Worm (Caenorhabditis elegans) whole organism, L2 larva: ENCODE measurements around the gene gsp-2.

Experiments
- C34F6.9 ChIP-seq: fragments of 150-350 bp; optimal IDR thresholded peaks from 2 replicates; lab custom pipeline; 2014; ENCODE audit warnings: missing biosample characterization, missing genetic modification characterization
- F13H6.1 ChIP-seq: sonication (generic microtip); optimal IDR thresholded peaks from 2 replicates; lab custom pipeline; 2016; ENCODE audit warnings: missing genetic modification characterization, missing compliant biosample characterization
- R02D3.7 ChIP-seq: fragments of 150-350 bp; optimal IDR thresholded peaks from 2 replicates; lab custom pipeline; 2014; ENCODE audit warnings: missing biosample characterization, missing genetic modification characterization
- Y55F3AM.14 ChIP-seq: fragments of 200-800 bp; sonication (Bioruptor generic); optimal IDR thresholded peaks from 2 replicates; lab custom pipeline; 2018; ENCODE audit warnings: mild to moderate bottlenecking, missing genetic modification characterization, missing compliant biosample characterization
- ZK546.5 ChIP-seq: sonication (generic microtip); optimal IDR thresholded peaks from 2 replicates; lab custom pipeline; 2017; ENCODE audit warnings: missing biosample characterization, missing genetic modification characterization
- alr-1 ChIP-seq: fragments of 150-350 bp; optimal IDR thresholded peaks from 2 replicates; lab custom pipeline; 2014; ENCODE audit warnings: missing biosample characterization, missing genetic modification characterization
- aly-2 ChIP-seq: fragments of 150-350 bp; optimal IDR thresholded peaks from 2 replicates; lab custom pipeline; 2014; ENCODE audit warnings: missing biosample characterization, missing genetic modification characterization
- ama-1 ChIP-seq: fragments of 150-350 bp; optimal IDR thresholded peaks from 2 replicates; lab custom pipeline; 2018; ENCODE audit warnings: inconsistent platforms
- blmp-1 ChIP-seq: sonication (generic microtip); optimal IDR thresholded peaks from 2 replicates; lab custom pipeline; 2017; ENCODE audit warnings: missing genetic modification characterization, mild to moderate bottlenecking, missing compliant biosample characterization, antibody characterized with exemption, moderate library complexity; ENCODE audit not compliant: insufficient read depth
- ceh-16 ChIP-seq: fragments of 150-350 bp; optimal IDR thresholded peaks from 2 replicates; lab custom pipeline; 2014; ENCODE audit warnings: missing biosample characterization, missing genetic modification characterization
- ceh-82 ChIP-seq: fragments of 150-350 bp; optimal IDR thresholded peaks from 2 replicates; lab custom pipeline; 2014; ENCODE audit warnings: missing biosample characterization, missing genetic modification characterization
- crh-2 ChIP-seq: sonication (generic microtip); optimal IDR thresholded peaks from 2 replicates; lab custom pipeline; 2017; ENCODE audit warnings: missing biosample characterization, missing genetic modification characterization
- dmd-4 ChIP-seq: sonication (generic microtip); optimal IDR thresholded peaks from 2 replicates; lab custom pipeline; 2017; ENCODE audit warnings: missing biosample characterization, missing genetic modification characterization
- egl-27 ChIP-seq: sonication (generic microtip); optimal IDR thresholded peaks from 3 replicates; lab custom pipeline; 2017; ENCODE audit warnings: missing biosample characterization, missing genetic modification reagents, missing genetic modification characterization
- elt-1 ChIP-seq: fragments of 150-350 bp; optimal IDR thresholded peaks from 2 replicates; lab custom pipeline; 2014; ENCODE audit warnings: missing biosample characterization, missing genetic modification characterization
- elt-3 ChIP-seq: sonication (generic microtip); optimal IDR thresholded peaks from 2 replicates; lab custom pipeline; 2017; ENCODE audit warnings: missing biosample characterization, missing genetic modification characterization
- fos-1 ChIP-seq: fragments of 150-350 bp; optimal IDR thresholded peaks from 2 replicates; lab custom pipeline; 2014; ENCODE audit warnings: missing biosample characterization, missing genetic modification characterization
- gmeb-1 ChIP-seq: fragments of 150-350 bp; optimal IDR thresholded peaks from 2 replicates; lab custom pipeline; 2014; ENCODE audit warnings: missing biosample characterization, missing genetic modification characterization
- lin-11 ChIP-seq: fragments of 150-350 bp; sonication (generic microtip); optimal IDR thresholded peaks from 2 replicates; lab custom pipeline; 2014; ENCODE audit warnings: missing biosample characterization, missing genetic modification characterization, inconsistent platforms, mixed read lengths
- lin-13 ChIP-seq: fragments of 150-350 bp; optimal IDR thresholded peaks from 2 replicates; lab custom pipeline; 2014; ENCODE audit warnings: missing biosample characterization, missing genetic modification reagents, missing genetic modification characterization
- lin-39 ChIP-seq: fragments of 150-350 bp; optimal IDR thresholded peaks from 2 replicates; lab custom pipeline; 2014; ENCODE audit warnings: missing biosample characterization, missing genetic modification reagents, missing genetic modification characterization
- lsy-2 ChIP-seq, 2 experiments: fragments of 150-350 bp in 1 of 2; sonication (generic microtip) in 1 of 2; optimal IDR thresholded peaks; 2 replicates each; lab custom pipeline; 2014 to 2017; ENCODE audit warnings: missing biosample characterization in 2 of 2, missing genetic modification characterization in 2 of 2
- mab-5 ChIP-seq: fragments of 150-350 bp; optimal IDR thresholded peaks from 2 replicates; lab custom pipeline; 2014; ENCODE audit warnings: missing biosample characterization, missing genetic modification characterization
- mbf-1 ChIP-seq: sonication (generic microtip); optimal IDR thresholded peaks from 2 replicates; lab custom pipeline; 2017; ENCODE audit warnings: missing biosample characterization, missing genetic modification characterization
- mdl-1 ChIP-seq, 2 experiments: fragments of 150-350 bp in 1 of 2; sonication (generic microtip) in 1 of 2; optimal IDR thresholded peaks; 2 replicates each; lab custom pipeline; 2017; ENCODE audit warnings: missing biosample characterization in 2 of 2, missing genetic modification characterization in 2 of 2
- nhr-10 ChIP-seq: sonication (generic microtip); optimal IDR thresholded peaks from 2 replicates; lab custom pipeline; 2017; ENCODE audit warnings: missing biosample characterization, missing genetic modification characterization
- nhr-11 ChIP-seq: fragments of 150-350 bp; optimal IDR thresholded peaks from 2 replicates; lab custom pipeline; 2014; ENCODE audit warnings: missing biosample characterization, missing genetic modification characterization
- nhr-12 ChIP-seq: fragments of 150-350 bp; optimal IDR thresholded peaks from 2 replicates; lab custom pipeline; 2014; ENCODE audit warnings: missing biosample characterization, missing genetic modification characterization
- nhr-129 ChIP-seq: fragments of 150-350 bp; optimal IDR thresholded peaks from 2 replicates; lab custom pipeline; 2014; ENCODE audit warnings: missing biosample characterization, missing genetic modification characterization
- nhr-21 ChIP-seq: fragments of 150-350 bp; optimal IDR thresholded peaks from 2 replicates; lab custom pipeline; 2014; ENCODE audit warnings: missing biosample characterization, missing genetic modification characterization
- nhr-23 ChIP-seq: fragments of 150-350 bp; optimal IDR thresholded peaks from 2 replicates; lab custom pipeline; 2014; ENCODE audit warnings: missing biosample characterization, missing genetic modification reagents, missing genetic modification characterization
- nhr-237 ChIP-seq: fragments of 150-350 bp; optimal IDR thresholded peaks from 2 replicates; lab custom pipeline; 2014; ENCODE audit warnings: missing biosample characterization, missing genetic modification characterization
- nhr-25 ChIP-seq: fragments of 150-350 bp; sonication (generic microtip); optimal IDR thresholded peaks from 3 replicates; lab custom pipeline; 2014; ENCODE audit warnings: missing biosample characterization, missing genetic modification characterization
- nhr-6 ChIP-seq: fragments of 150-350 bp; optimal IDR thresholded peaks from 2 replicates; lab custom pipeline; 2014; ENCODE audit warnings: missing biosample characterization, missing genetic modification characterization
- nhr-77 ChIP-seq: fragments of 150-350 bp; optimal IDR thresholded peaks from 2 replicates; lab custom pipeline; 2014; ENCODE audit warnings: missing biosample characterization, missing genetic modification characterization
- peb-1 ChIP-seq: fragments of 150-350 bp; optimal IDR thresholded peaks from 2 replicates; lab custom pipeline; 2014; ENCODE audit warnings: missing biosample characterization, missing genetic modification characterization
- sem-4 ChIP-seq: fragments of 150-350 bp; optimal IDR thresholded peaks from 2 replicates; lab custom pipeline; 2014; ENCODE audit warnings: missing biosample characterization, missing genetic modification reagents, missing genetic modification characterization
- skn-1 ChIP-seq: sonication (generic microtip); optimal IDR thresholded peaks from 2 replicates; lab custom pipeline; 2017; ENCODE audit warnings: missing biosample characterization, missing genetic modification characterization
- sma-3 ChIP-seq: sonication (generic microtip); optimal IDR thresholded peaks from 2 replicates; lab custom pipeline; 2016; ENCODE audit warnings: missing genetic modification reagents, missing genetic modification characterization, missing compliant biosample characterization
- sma-9 ChIP-seq, 2 experiments: fragments of 150-350 bp in 1 of 2; sonication (generic microtip) in 1 of 2; optimal IDR thresholded peaks; 2 replicates each; lab custom pipeline; 2014 to 2016; ENCODE audit warnings: missing genetic modification characterization in 2 of 2, mild to moderate bottlenecking in 1 of 2, missing biosample characterization in 1 of 2, missing compliant biosample characterization in 1 of 2, missing genetic modification reagents in 1 of 2, moderate library complexity in 1 of 2
- snpc-4 ChIP-seq: fragments of 150-350 bp; optimal IDR thresholded peaks from 2 replicates; lab custom pipeline; 2014; ENCODE audit warnings: missing biosample characterization, missing genetic modification characterization
- unc-39 ChIP-seq: fragments of 150-350 bp; optimal IDR thresholded peaks from 2 replicates; lab custom pipeline; 2014; ENCODE audit warnings: missing biosample characterization, missing genetic modification characterization
- unc-55 ChIP-seq: fragments of 150-350 bp; sonication (generic microtip); optimal IDR thresholded peaks from 3 replicates; lab custom pipeline; 2014; ENCODE audit warnings: missing biosample characterization, missing genetic modification reagents, missing genetic modification characterization
- unc-62 ChIP-seq: fragments of 150-350 bp; optimal IDR thresholded peaks from 2 replicates; lab custom pipeline; 2014; ENCODE audit warnings: missing biosample characterization, missing genetic modification reagents, missing genetic modification characterization
- zag-1 ChIP-seq: fragments of 150-350 bp; optimal IDR thresholded peaks from 2 replicates; lab custom pipeline; 2014; ENCODE audit warnings: missing biosample characterization, missing genetic modification characterization
- ztf-1 ChIP-seq: fragments of 200-800 bp; sonication (Bioruptor generic); conservative IDR thresholded peaks from 2 replicates; pipeline ENCODE4 v1.3.6; 2022; ENCODE audit warnings: missing genetic modification characterization, missing compliant biosample characterization
- ztf-11 ChIP-seq: sonication (generic microtip); optimal IDR thresholded peaks from 2 replicates; lab custom pipeline; 2017; ENCODE audit warnings: missing biosample characterization, missing genetic modification characterization
- ztf-4 ChIP-seq: fragments of 150-350 bp; optimal IDR thresholded peaks from 2 replicates; lab custom pipeline; 2014; ENCODE audit warnings: missing biosample characterization, missing genetic modification characterization

gsp-2 gene

ce11 chrIII:7291216-7291615 is 45.2 kb upstream of the gsp-2 start:
- TF ChIP-seq crh-2 (tag; lab: Kevin White, UChicago) = peak; percentile 34
- peak in 1 of 2 experiments; percentile 34 for TF ChIP-seq lsy-2 (tag; optimal IDR thresholded peaks at IDR 0.05; lab: Kevin White, UChicago)
- TF ChIP-seq C34F6.9 = peak; percentile 26
- no peak for TF ChIP-seq nhr-23 (tag; lab: Kevin White, UChicago)
- TF ChIP-seq unc-55 (GFP tag; lab: Kevin White, UChicago) = peak; percentile 20
- TF ChIP-seq dmd-4 (tag; lab: Kevin White, UChicago) = no peak

ce11 chrIII:7292569-7292968 is 43.8 kb upstream of the gsp-2 start:
- no peak for TF ChIP-seq sem-4
- TF ChIP-seq unc-62 (GFP tag; lab: Kevin White, UChicago) = no peak
- TF ChIP-seq R02D3.7 (tag; lab: Kevin White, UChicago) = no peak
- TF ChIP-seq ceh-16 = no peak
- TF ChIP-seq nhr-237 (tag; lab: Kevin White, UChicago) = no peak
- peak; percentile 88 for TF ChIP-seq blmp-1
- peak in 1 of 2 experiments; percentile 18 for TF ChIP-seq mdl-1 (tag; optimal IDR thresholded peaks at IDR 0.05; lab: Kevin White, UChicago)
- TF ChIP-seq mab-5 (tag; lab: Kevin White, UChicago) = no peak
- no peak for TF ChIP-seq aly-2 (tag; lab: Kevin White, UChicago)
- TF ChIP-seq skn-1 = no peak
- TF ChIP-seq nhr-129 = peak; percentile 35
- no peak for TF ChIP-seq ztf-4 (tag; lab: Kevin White, UChicago)
- no peak for TF ChIP-seq nhr-77 (tag; lab: Kevin White, UChicago)
- no peak for TF ChIP-seq ZK546.5 (tag; lab: Kevin White, UChicago)
- TF ChIP-seq ztf-1 (GFP tag; lab: Robert Waterston, UW) = no peak
- no peak for TF ChIP-seq unc-39 (tag; lab: Kevin White, UChicago)
- no peak for TF ChIP-seq peb-1 (tag; lab: Kevin White, UChicago)
- no peak for TF ChIP-seq ama-1 (lab: Kevin White, UChicago)
- TF ChIP-seq lin-11 (tag; lab: Kevin White, UChicago) = no peak
- peak; percentile 35 for TF ChIP-seq fos-1 (tag; lab: Kevin White, UChicago)
- no peak for TF ChIP-seq gmeb-1
- peak; percentile 56 for TF ChIP-seq C34F6.9
- TF ChIP-seq zag-1 (tag; lab: Kevin White, UChicago) = no peak
- no peak for TF ChIP-seq nhr-12 (tag; lab: Kevin White, UChicago)
- no peak for TF ChIP-seq nhr-23 (tag; lab: Kevin White, UChicago)
- no peak for TF ChIP-seq nhr-10
- TF ChIP-seq nhr-25 (tag; lab: Kevin White, UChicago) = peak; percentile 33
- TF ChIP-seq egl-27 = no peak
- TF ChIP-seq lsy-2 (tag; optimal IDR thresholded peaks at IDR 0.05; lab: Kevin White, UChicago) = no peak
- TF ChIP-seq crh-2 (tag; lab: Kevin White, UChicago) = peak; percentile 35
- TF ChIP-seq alr-1 = no peak
- no peak for TF ChIP-seq sma-9 (GFP tag; optimal IDR thresholded peaks at IDR 0.05; lab: Kevin White, UChicago)
- TF ChIP-seq sma-9 (tag; optimal IDR thresholded peaks at IDR 0.05; lab: Kevin White, UChicago) = no peak
- no peak for TF ChIP-seq nhr-21
- no peak for TF ChIP-seq sma-3 (GFP tag; lab: Kevin White, UChicago)
- TF ChIP-seq ceh-82 (tag; lab: Kevin White, UChicago) = no peak
- TF ChIP-seq lin-13 (GFP tag; lab: Kevin White, UChicago) = no peak
- peak; percentile 4 for TF ChIP-seq unc-55 (GFP tag; lab: Kevin White, UChicago)
- no peak for TF ChIP-seq lin-39 (tag; lab: Kevin White, UChicago)
- TF ChIP-seq elt-3 (tag; lab: Kevin White, UChicago) = no peak
- no peak for TF ChIP-seq dmd-4 (tag; lab: Kevin White, UChicago)
- no peak for TF ChIP-seq mbf-1
- no peak for TF ChIP-seq ztf-11 (tag; lab: Kevin White, UChicago)
- no peak for TF ChIP-seq nhr-11
- no peak for TF ChIP-seq snpc-4 (tag; lab: Kevin White, UChicago)
- no peak for TF ChIP-seq F13H6.1 (tag; lab: Kevin White, UChicago)
- no peak for TF ChIP-seq elt-1 (tag; lab: Kevin White, UChicago)
- TF ChIP-seq Y55F3AM.14 = no peak
- TF ChIP-seq nhr-6 (tag; lab: Kevin White, UChicago) = no peak
- TF ChIP-seq, all 48 proteins: peak for 8
